Fruit fly (Drosophila melanogaster): Measurements from ENCODE around the gene CG31251.

- TF ChIP-seq CG8944 (GFP tag; optimal IDR thresholded peaks at IDR 0.05) (peak; percentile 74), CG11504 (tag; optimal IDR thresholded peaks at IDR 0.05) (peak; percentile 98), luna (GFP tag; optimal IDR thresholded peaks at IDR 0.05) (peak; percentile 46), NC2α (GFP tag; optimal IDR thresholded peaks at IDR 0.05) (peak; percentile 26), Sox102F (GFP tag; optimal IDR thresholded peaks at IDR 0.05) (peak; percentile 99), Abd-B (GFP tag; optimal IDR thresholded peaks at IDR 0.05) (peak; percentile 98)
Measured at dm6 chr3R:17700488-17701130, 15.9 kb upstream of the CG31251 start.
